Fruit fly (Drosophila melanogaster) whole organism, embryonic: ENCODE data around the gene Pc.

Source experiments
- Aef1 ChIP-seq: fragments of 200-800 bp; sonication (Bioruptor generic); IDR thresholded peaks from 3 replicates; pipeline ENCODE4 v1.3.6; 2022; ENCODE audit warnings: missing biosample characterization, missing genetic modification characterization
- CG11085 ChIP-seq: fragments of 200-800 bp; sonication (Bioruptor generic); IDR thresholded peaks from 2 replicates; pipeline ENCODE4 v1.3.6; 2022; ENCODE audit warnings: missing biosample characterization, missing genetic modification characterization
- CG12104 ChIP-seq: fragments of 200-800 bp; sonication (Bioruptor generic); optimal IDR thresholded peaks from 3 replicates; lab custom pipeline; 2016; ENCODE audit warnings: missing biosample characterization, missing genetic modification characterization
- CG12942 ChIP-seq: fragments of 200-800 bp; sonication (Bioruptor generic); optimal IDR thresholded peaks from 3 replicates; lab custom pipeline; 2016; ENCODE audit warnings: missing biosample characterization, missing genetic modification characterization
- CG13894 ChIP-seq: fragments of 200-800 bp; sonication (Bioruptor generic); optimal IDR thresholded peaks from 3 replicates; lab custom pipeline; 2018; ENCODE audit warnings: missing biosample characterization, mild to moderate bottlenecking, missing genetic modification characterization, moderate library complexity
- CG7928 ChIP-seq: fragments of 200-800 bp; sonication (Bioruptor generic); optimal IDR thresholded peaks from 2 replicates; lab custom pipeline; 2017; ENCODE audit warnings: missing biosample characterization, mild to moderate bottlenecking, missing genetic modification characterization
- CG8478 ChIP-seq: fragments of >200 bp; optimal IDR thresholded peaks from 2 replicates; lab custom pipeline; 2018
- CrebB ChIP-seq: fragments of 200-800 bp; sonication (Bioruptor generic); optimal IDR thresholded peaks from 3 replicates; lab custom pipeline; 2018; ENCODE audit warnings: missing biosample characterization, mild to moderate bottlenecking, missing genetic modification characterization
- Dfd ChIP-seq, 2 experiments: fragments of >200 bp; optimal IDR thresholded peaks; 2 replicates each; lab custom pipeline; 2017; ENCODE audit warnings: missing biosample characterization in 2 of 2, missing genetic modification characterization in 2 of 2
- Med ChIP-seq: fragments of 200-800 bp; sonication (Bioruptor generic); peaks from one replicate; lab custom pipeline; 2016; ENCODE audit warnings: missing biosample characterization, missing genetic modification characterization, mild to moderate bottlenecking, inconsistent platforms, moderate library complexity
- disco-r ChIP-seq: fragments of 200-800 bp; sonication (Bioruptor generic); optimal IDR thresholded peaks from 2 replicates; lab custom pipeline; 2016; ENCODE audit warnings: missing biosample characterization, missing genetic modification characterization
- gem ChIP-seq: fragments of 200-800 bp; sonication (Bioruptor generic); optimal IDR thresholded peaks from 2 replicates; lab custom pipeline; 2019; ENCODE audit warnings: missing biosample characterization, mild to moderate bottlenecking, missing genetic modification characterization, moderate library complexity
- pan ChIP-seq, 4 experiments: fragments of >200 bp in 3 of 4; fragments of 200-800 bp in 1 of 4; sonication (Bioruptor generic) in 1 of 4; optimal IDR thresholded peaks in 3 of 4; IDR thresholded peaks in 1 of 4; 2 replicates each; pipeline versions ENCODE4 v1.3.6 to Lab custom; 2017 to 2022; ENCODE audit warnings: missing biosample characterization in 2 of 4, missing genetic modification characterization in 2 of 4, mixed read lengths in 1 of 4

DNA sequence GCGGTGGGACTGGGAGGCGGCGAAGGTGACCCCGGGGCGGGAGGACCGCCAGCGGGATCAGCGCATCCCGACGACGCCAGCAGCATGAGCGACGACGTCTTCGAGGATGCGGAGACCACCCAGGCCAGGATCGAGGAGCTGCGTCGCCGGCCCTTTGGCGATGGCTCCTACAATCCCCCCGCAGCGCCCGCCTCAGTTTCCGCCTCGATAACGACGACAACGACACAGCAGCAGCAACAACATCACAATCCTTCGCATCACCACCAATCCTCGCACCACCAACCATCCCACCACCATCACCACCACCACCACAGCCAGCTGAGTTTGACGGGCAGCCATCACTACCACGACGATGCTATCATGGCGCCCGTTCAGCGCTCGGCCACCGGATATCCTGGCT is 2.1 kb upstream of the Pc start:
- TF ChIP-seq CG12942 (GFP tag; lab: Kevin White, UChicago) (no peak), disco-r (GFP tag; lab: Kevin White, UChicago) (no peak), Dfd (GFP tag; optimal IDR thresholded peaks at IDR 0.05; lab: Kevin White, UChicago) (no peak), gem (no peak), CG12104 (GFP tag; lab: Kevin White, UChicago) (no peak), CG8478 (lab: Kevin White, UChicago) (peak; percentile 83), CG13894 (tag; lab: Kevin White, UChicago) (no peak), Med (GFP tag; lab: Kevin White, UChicago) (peak; percentile 22), CG7928 (no peak), pan (optimal IDR thresholded peaks at IDR 0.05; lab: Kevin White, UChicago) (no peak), pan (GFP tag; optimal IDR thresholded peaks at IDR 0.05 in 1 of 2, IDR thresholded peaks at IDR 0.05 in 1 of 2) (no peak), CG11085 (no peak), Aef1 (GFP tag; lab: Robert Waterston, UW) (no peak), CrebB (tag; lab: Kevin White, UChicago) (no peak)
